Worm (Caenorhabditis elegans) whole organism, early embryonic: Measurements from ENCODE around the gene F49C12.12.

Source experiments
- ama-1 ChIP-seq: fragments of 150-350 bp; optimal IDR thresholded peaks from 2 replicates; lab custom pipeline; 2014
- ceh-13 ChIP-seq: fragments of 200-800 bp; sonication (Bioruptor generic); optimal IDR thresholded peaks from 2 replicates; lab custom pipeline; 2018; ENCODE audit warnings: mild to moderate bottlenecking, missing genetic modification characterization, missing compliant biosample characterization
- ceh-36 ChIP-seq: sonication (generic microtip); optimal IDR thresholded peaks from 2 replicates; lab custom pipeline; 2016; ENCODE audit warnings: missing genetic modification characterization, inconsistent platforms, missing compliant biosample characterization
- hmg-4 ChIP-seq: fragments of 200-800 bp; sonication (Bioruptor generic); optimal IDR thresholded peaks from 2 replicates; lab custom pipeline; 2018; ENCODE audit warnings: mild to moderate bottlenecking, missing genetic modification characterization, missing compliant biosample characterization

DNA sequence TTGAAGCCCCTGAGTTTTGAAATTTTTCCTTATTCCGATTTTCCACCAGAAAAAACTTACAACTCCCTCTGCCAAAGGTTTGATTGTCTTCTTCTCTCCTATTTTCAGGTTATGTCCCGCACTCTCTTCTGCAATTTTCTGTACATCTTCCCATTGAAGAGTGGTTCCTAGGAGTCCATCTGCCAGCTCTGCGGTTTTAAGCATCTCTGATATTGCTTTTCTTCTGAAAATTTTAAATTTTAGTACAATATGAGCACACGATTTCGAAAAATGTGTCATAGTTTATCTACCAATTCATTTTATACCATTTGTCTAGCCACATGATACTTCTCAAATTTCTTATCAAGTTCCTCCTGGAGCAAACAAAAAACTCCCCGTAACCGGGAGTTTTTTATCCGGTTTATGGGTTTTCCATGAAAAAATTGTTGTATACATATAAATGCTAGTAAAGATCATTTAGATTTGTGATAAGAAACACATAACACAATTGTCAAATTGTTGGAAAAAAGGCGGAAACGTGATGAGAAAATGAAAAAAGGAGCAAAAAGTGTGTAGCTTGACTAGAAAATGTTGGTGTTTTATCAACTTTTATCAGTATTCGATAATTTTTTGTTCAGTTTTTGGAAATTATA is 9.8 kb downstream of the F49C12.12 start:
- TF ChIP-seq ceh-13 (GFP tag; lab: Kevin White, UChicago) (no peak), hmg-4 (GFP tag; lab: Kevin White, UChicago) (no peak), ama-1 (lab: Kevin White, UChicago) (no peak), ceh-36 (tag; lab: Kevin White, UChicago) (no peak)
